Worm (Caenorhabditis elegans) whole organism, L1 larva: ENCODE measurements around the gene K12H6.10.
A peak's percentile ranks its signal among the peaks of the same experiment; 100 is the strongest.

Experiments used
- C04F5.9 ChIP-seq: sonication (generic microtip); optimal IDR thresholded peaks from 2 replicates; lab custom pipeline; 2016; ENCODE audit warnings: missing genetic modification characterization, missing compliant biosample characterization
- C34B4.2 ChIP-seq: sonication (generic microtip); optimal IDR thresholded peaks from 2 replicates; lab custom pipeline; 2017; ENCODE audit warnings: mild to moderate bottlenecking, missing genetic modification characterization, missing compliant biosample characterization
- Y116A8C.19 ChIP-seq: sonication (generic microtip); optimal IDR thresholded peaks from 2 replicates; lab custom pipeline; 2016; ENCODE audit warnings: missing compliant biosample characterization, missing genetic modification characterization, borderline replicate concordance
- aha-1 ChIP-seq: fragments of 150-350 bp; optimal IDR thresholded peaks from 2 replicates; lab custom pipeline; 2014; ENCODE audit warnings: missing biosample characterization, missing genetic modification characterization
- alr-1 ChIP-seq: fragments of 200-800 bp; sonication (Bioruptor generic); optimal IDR thresholded peaks from 2 replicates; lab custom pipeline; 2018; ENCODE audit warnings: borderline replicate concordance, mild to moderate bottlenecking, missing genetic modification characterization, missing compliant biosample characterization
- ceh-63 ChIP-seq: fragments of 200-800 bp; sonication (Bioruptor generic); optimal IDR thresholded peaks from 2 replicates; lab custom pipeline; 2018; ENCODE audit warnings: mild to moderate bottlenecking, missing genetic modification characterization, missing compliant biosample characterization
- ceh-82 ChIP-seq, 3 experiments: fragments of 150-350 bp in 1 of 3; sonication (generic microtip) in 2 of 3; optimal IDR thresholded peaks; 2 replicates each; lab custom pipeline; 2014 to 2017; ENCODE audit warnings: missing biosample characterization in 3 of 3, missing genetic modification characterization in 3 of 3
- ceh-88 ChIP-seq: fragments of 200-800 bp; sonication (Bioruptor generic); IDR thresholded peaks from 2 replicates; pipeline ENCODE4 v1.3.6; 2022; ENCODE audit warnings: missing genetic modification characterization, missing compliant biosample characterization
- ces-1 ChIP-seq: fragments of 150-350 bp; optimal IDR thresholded peaks from 2 replicates; lab custom pipeline; 2014; ENCODE audit warnings: missing biosample characterization, missing genetic modification reagents, missing genetic modification characterization
- dpl-1 ChIP-seq, 3 experiments: fragments of 150-350 bp in 2 of 3; sonication (generic microtip) in 1 of 3; optimal IDR thresholded peaks; 2 replicates each; lab custom pipeline; 2014 to 2017; ENCODE audit warnings: missing biosample characterization in 3 of 3, missing genetic modification characterization in 3 of 3, missing genetic modification reagents in 3 of 3
- dsc-1 ChIP-seq: sonication (generic microtip); optimal IDR thresholded peaks from 2 replicates; lab custom pipeline; 2016; ENCODE audit warnings: mild to moderate bottlenecking, missing genetic modification characterization, missing compliant biosample characterization
- efl-1 ChIP-seq, 4 experiments: fragments of 150-350 bp; optimal IDR thresholded peaks in 3 of 4; peaks in 1 of 4; 1 replicate in 1 of 4; 2 replicates in 3 of 4; lab custom pipeline; 2014; ENCODE audit warnings: missing biosample characterization in 2 of 4, missing genetic modification characterization in 2 of 4, missing genetic modification reagents in 2 of 4
- egl-13 ChIP-seq: sonication (generic microtip); optimal IDR thresholded peaks from 2 replicates; lab custom pipeline; 2016; ENCODE audit warnings: missing genotype, missing genetic modification reagents, missing genetic modification characterization, missing compliant biosample characterization
- elt-3 ChIP-seq, 6 experiments: fragments of 150-350 bp in 1 of 6; sonication (generic microtip); optimal IDR thresholded peaks; 2 replicates each; lab custom pipeline; 2017 to 2018; ENCODE audit warnings: missing biosample characterization in 6 of 6, missing genetic modification characterization in 6 of 6, inconsistent platforms in 1 of 6
- fkh-10 ChIP-seq: sonication (generic microtip); optimal IDR thresholded peaks from 2 replicates; lab custom pipeline; 2017; ENCODE audit warnings: missing biosample characterization, missing genetic modification reagents, missing genetic modification characterization
- fkh-4 ChIP-seq: sonication (generic microtip); optimal IDR thresholded peaks from 2 replicates; lab custom pipeline; 2016; ENCODE audit warnings: missing compliant biosample characterization, missing genetic modification characterization, borderline replicate concordance
- fos-1 ChIP-seq: fragments of 150-350 bp; optimal IDR thresholded peaks from 2 replicates; lab custom pipeline; 2014; ENCODE audit warnings: missing biosample characterization, missing genetic modification characterization
- hlh-17 ChIP-seq: fragments of 200-800 bp; sonication (Bioruptor generic); optimal IDR thresholded peaks from 2 replicates; lab custom pipeline; 2018; ENCODE audit warnings: missing genetic modification characterization, mild to moderate bottlenecking, missing compliant biosample characterization, moderate library complexity, borderline replicate concordance
- hlh-4 ChIP-seq: sonication (generic microtip); optimal IDR thresholded peaks from 2 replicates; lab custom pipeline; 2016; ENCODE audit warnings: mild to moderate bottlenecking, missing genetic modification characterization, missing compliant biosample characterization
- isw-1 ChIP-seq: fragments of 200-800 bp; sonication (Bioruptor generic); IDR thresholded peaks from 2 replicates; pipeline ENCODE4 v1.3.6; 2022; ENCODE audit warnings: missing genetic modification characterization, missing compliant biosample characterization
- lin-14 ChIP-seq: fragments of 200-800 bp; sonication (Bioruptor generic); optimal IDR thresholded peaks from 2 replicates; lab custom pipeline; 2018; ENCODE audit warnings: mild to moderate bottlenecking, missing genetic modification characterization, moderate library complexity, missing compliant biosample characterization
- lin-35 ChIP-seq, 2 experiments: fragments of 150-350 bp; optimal IDR thresholded peaks; 2 replicates each; lab custom pipeline; 2014; ENCODE audit warnings: missing biosample characterization in 2 of 2, missing genetic modification characterization in 2 of 2, missing genetic modification reagents in 2 of 2
- lin-39 ChIP-seq: fragments of 150-350 bp; optimal IDR thresholded peaks from 2 replicates; lab custom pipeline; 2014; ENCODE audit warnings: missing biosample characterization, missing genetic modification reagents, missing genetic modification characterization
- lsy-2 ChIP-seq, 2 experiments: fragments of 150-350 bp; optimal IDR thresholded peaks; 2 replicates each; lab custom pipeline; 2014; ENCODE audit warnings: missing biosample characterization in 2 of 2, missing genetic modification characterization in 2 of 2
- mab-9 ChIP-seq: fragments of 200-800 bp; sonication (Bioruptor generic); IDR thresholded peaks from 2 replicates; pipeline ENCODE4 v1.3.6; 2022; ENCODE audit warnings: missing genetic modification reagents, missing genetic modification characterization, missing compliant biosample characterization
- mdl-1 ChIP-seq, 2 experiments: fragments of 150-350 bp; optimal IDR thresholded peaks; 2 replicates each; lab custom pipeline; 2014 to 2017; ENCODE audit warnings: missing biosample characterization in 2 of 2, missing genetic modification characterization in 2 of 2, inconsistent platforms in 1 of 2
- mep-1 ChIP-seq: fragments of 150-350 bp; optimal IDR thresholded peaks from 2 replicates; lab custom pipeline; 2014; ENCODE audit warnings: missing biosample characterization, missing genetic modification characterization
- nhr-19 ChIP-seq: fragments of 200-800 bp; sonication (Bioruptor generic); conservative IDR thresholded peaks from 2 replicates; pipeline ENCODE4 v1.3.6; 2022; ENCODE audit warnings: missing genetic modification characterization, missing compliant biosample characterization
- nhr-20 ChIP-seq: sonication (generic microtip); optimal IDR thresholded peaks from 2 replicates; lab custom pipeline; 2016; ENCODE audit warnings: mild to moderate bottlenecking, missing genetic modification characterization, missing compliant biosample characterization
- nhr-28 ChIP-seq: fragments of 150-350 bp; optimal IDR thresholded peaks from 2 replicates; lab custom pipeline; 2014; ENCODE audit warnings: missing biosample characterization, missing genetic modification characterization
- nhr-71 ChIP-seq: sonication (generic microtip); optimal IDR thresholded peaks from 2 replicates; lab custom pipeline; 2016; ENCODE audit warnings: mild to moderate bottlenecking, missing genetic modification characterization, moderate library complexity, missing compliant biosample characterization
- nhr-77 ChIP-seq: fragments of 150-350 bp; optimal IDR thresholded peaks from 2 replicates; lab custom pipeline; 2014; ENCODE audit warnings: missing biosample characterization, missing genetic modification characterization
- nhr-84 ChIP-seq: sonication (generic microtip); optimal IDR thresholded peaks from 2 replicates; lab custom pipeline; 2017; ENCODE audit warnings: missing biosample characterization, missing genetic modification characterization
- nhr-90 ChIP-seq: sonication (generic microtip); optimal IDR thresholded peaks from 2 replicates; lab custom pipeline; 2016; ENCODE audit warnings: mild to moderate bottlenecking, missing genetic modification characterization, missing compliant biosample characterization; ENCODE audit not compliant: poor library complexity
- pag-3 ChIP-seq: sonication (generic microtip); optimal IDR thresholded peaks from 2 replicates; lab custom pipeline; 2017; ENCODE audit warnings: missing genetic modification characterization, mild to moderate bottlenecking, missing compliant biosample characterization, antibody characterized with exemption, borderline replicate concordance; ENCODE audit not compliant: insufficient read depth
- pax-3 ChIP-seq: fragments of 200-800 bp; sonication (Bioruptor generic); optimal IDR thresholded peaks from 2 replicates; lab custom pipeline; 2018; ENCODE audit warnings: mild to moderate bottlenecking, missing genetic modification characterization, moderate library complexity, missing compliant biosample characterization
- pqm-1 ChIP-seq: sonication (generic microtip); optimal IDR thresholded peaks from 3 replicates; lab custom pipeline; 2017; ENCODE audit warnings: missing biosample characterization, missing genetic modification characterization
- skn-1 ChIP-seq: fragments of 150-350 bp; optimal IDR thresholded peaks from 2 replicates; lab custom pipeline; 2014; ENCODE audit warnings: missing biosample characterization, missing genetic modification characterization
- snu-23 ChIP-seq: sonication (generic microtip); optimal IDR thresholded peaks from 2 replicates; lab custom pipeline; 2016; ENCODE audit warnings: missing genetic modification characterization, missing compliant biosample characterization
- sptf-1 ChIP-seq: fragments of 150-350 bp; optimal IDR thresholded peaks from 2 replicates; lab custom pipeline; 2014; ENCODE audit warnings: missing biosample characterization, missing genetic modification characterization
- swsn-7 ChIP-seq: sonication (generic microtip); optimal IDR thresholded peaks from 2 replicates; lab custom pipeline; 2016; ENCODE audit warnings: missing genetic modification characterization, missing compliant biosample characterization
- tlp-1 ChIP-seq: fragments of 150-350 bp; optimal IDR thresholded peaks from 2 replicates; lab custom pipeline; 2014; ENCODE audit warnings: missing biosample characterization, missing genetic modification characterization
- unc-62 ChIP-seq: fragments of 150-350 bp; optimal IDR thresholded peaks from 2 replicates; lab custom pipeline; 2014; ENCODE audit warnings: missing biosample characterization, missing genetic modification reagents, missing genetic modification characterization
- unc-98 ChIP-seq: fragments of 200-800 bp; sonication (Bioruptor generic); IDR thresholded peaks from 2 replicates; pipeline ENCODE4 v1.3.6; 2022; ENCODE audit warnings: missing genetic modification characterization, missing compliant biosample characterization
- ztf-4 ChIP-seq: fragments of 150-350 bp; optimal IDR thresholded peaks from 2 replicates; lab custom pipeline; 2014; ENCODE audit warnings: missing biosample characterization, missing genetic modification characterization

K12H6.10 gene

ce11 chrII:2802804-2803586 is 19.7 kb upstream of the K12H6.10 start (continued):
- TF ChIP-seq pax-3 (tag; lab: Kevin White, UChicago): no peak

ce11 chrII:2804245-2804644 is 18.4 kb upstream of the K12H6.10 start:
- TF ChIP-seq sptf-1 (no peak), Y116A8C.19 (tag; lab: Kevin White, UChicago) (no peak), snu-23 (GFP tag; lab: Kevin White, UChicago) (peak; percentile 2), alr-1 (no peak), ces-1 (GFP tag; lab: Kevin White, UChicago) (no peak), nhr-71 (tag; lab: Kevin White, UChicago) (peak; percentile 46), pqm-1 (tag; lab: Kevin White, UChicago) (no peak), isw-1 (GFP tag; lab: Robert Waterston, UW) (no peak), lsy-2 (tag; optimal IDR thresholded peaks at IDR 0.05; lab: Kevin White, UChicago) (peak in 1 of 2 experiments; percentile 42), lin-39 (tag; lab: Kevin White, UChicago) (no peak), ceh-63 (GFP tag; lab: Kevin White, UChicago) (no peak), unc-62 (GFP tag; lab: Kevin White, UChicago) (no peak), hlh-4 (no peak), efl-1 (optimal IDR thresholded peaks at IDR 0.05; lab: Kevin White, UChicago) (peak; percentile 34 to 51), efl-1 (GFP tag; optimal IDR thresholded peaks at IDR 0.05 in 1 of 2; lab: Kevin White, UChicago) (no peak), mab-9 (GFP tag; lab: Robert Waterston, UW) (no peak), aha-1 (tag; lab: Kevin White, UChicago) (no peak), fkh-4 (tag; lab: Kevin White, UChicago) (no peak), dsc-1 (tag; lab: Kevin White, UChicago) (no peak), C34B4.2 (no peak), pax-3 (tag; lab: Kevin White, UChicago) (no peak), nhr-77 (tag; lab: Kevin White, UChicago) (no peak), hlh-17 (GFP tag; lab: Kevin White, UChicago) (no peak), nhr-84 (tag; lab: Kevin White, UChicago) (no peak), ceh-82 (tag; optimal IDR thresholded peaks at IDR 0.05; lab: Kevin White, UChicago) (peak in 1 of 3 experiments; percentile 15), pag-3 (no peak), nhr-90 (tag; lab: Kevin White, UChicago) (no peak), elt-3 (tag; optimal IDR thresholded peaks at IDR 0.05; lab: Kevin White, UChicago) (no peak), mdl-1 (tag; optimal IDR thresholded peaks at IDR 0.05; lab: Kevin White, UChicago) (peak in 1 of 2 experiments; percentile 32), fkh-10 (GFP tag; lab: Kevin White, UChicago) (no peak), C04F5.9 (tag; lab: Kevin White, UChicago) (no peak), egl-13 (tag; lab: Kevin White, UChicago) (no peak), swsn-7 (tag; lab: Kevin White, UChicago) (no peak), dpl-1 (GFP tag; optimal IDR thresholded peaks at IDR 0.05; lab: Kevin White, UChicago) (peak in 1 of 3 experiments; percentile 13), tlp-1 (tag; lab: Kevin White, UChicago) (no peak), lin-14 (GFP tag; lab: Kevin White, UChicago) (peak; percentile 65)

ce11 chrII:2804949-2805348 is 17.7 kb upstream of the K12H6.10 start:
- TF ChIP-seq nhr-19: 0 out of 2 replicates have a peak, but pooled peaks have one; percentile 2
- TF ChIP-seq nhr-28 (tag; lab: Kevin White, UChicago): no peak
- no peak for TF ChIP-seq pax-3 (tag; lab: Kevin White, UChicago)
- TF ChIP-seq unc-98: no peak
- TF ChIP-seq fkh-10 (GFP tag; lab: Kevin White, UChicago): no peak
- no peak for TF ChIP-seq ces-1 (GFP tag; lab: Kevin White, UChicago)
- TF ChIP-seq mep-1: no peak
- TF ChIP-seq ztf-4 (tag; lab: Kevin White, UChicago): no peak
- TF ChIP-seq efl-1 (optimal IDR thresholded peaks at IDR 0.05; lab: Kevin White, UChicago): no peak
- no peak for TF ChIP-seq efl-1 (GFP tag; optimal IDR thresholded peaks at IDR 0.05 in 1 of 2; lab: Kevin White, UChicago)
- no peak for TF ChIP-seq egl-13 (tag; lab: Kevin White, UChicago)
- TF ChIP-seq lin-35 (GFP tag; optimal IDR thresholded peaks at IDR 0.05; lab: Kevin White, UChicago): peak in 1 of 2 experiments; percentile 65
- no peak for TF ChIP-seq skn-1 (tag; lab: Kevin White, UChicago)
- no peak for TF ChIP-seq ceh-88 (GFP tag; lab: Robert Waterston, UW)
- TF ChIP-seq nhr-20 (tag; lab: Kevin White, UChicago): peak; percentile 4
- TF ChIP-seq nhr-71 (tag; lab: Kevin White, UChicago): peak; percentile 23
- TF ChIP-seq dpl-1 (GFP tag; optimal IDR thresholded peaks at IDR 0.05; lab: Kevin White, UChicago): no peak
- TF ChIP-seq mab-9 (GFP tag; lab: Robert Waterston, UW): no peak
- peak; percentile 49 for TF ChIP-seq lin-14 (GFP tag; lab: Kevin White, UChicago)
- TF ChIP-seq swsn-7 (tag; lab: Kevin White, UChicago): no peak
- no peak for TF ChIP-seq fos-1 (tag; lab: Kevin White, UChicago)
- peak in 2 of 6 experiments; percentile 40 to 52 for TF ChIP-seq elt-3 (tag; optimal IDR thresholded peaks at IDR 0.05; lab: Kevin White, UChicago)
